Fruit fly (Drosophila melanogaster): ENCODE data around the gene Gr64d.

DNA sequence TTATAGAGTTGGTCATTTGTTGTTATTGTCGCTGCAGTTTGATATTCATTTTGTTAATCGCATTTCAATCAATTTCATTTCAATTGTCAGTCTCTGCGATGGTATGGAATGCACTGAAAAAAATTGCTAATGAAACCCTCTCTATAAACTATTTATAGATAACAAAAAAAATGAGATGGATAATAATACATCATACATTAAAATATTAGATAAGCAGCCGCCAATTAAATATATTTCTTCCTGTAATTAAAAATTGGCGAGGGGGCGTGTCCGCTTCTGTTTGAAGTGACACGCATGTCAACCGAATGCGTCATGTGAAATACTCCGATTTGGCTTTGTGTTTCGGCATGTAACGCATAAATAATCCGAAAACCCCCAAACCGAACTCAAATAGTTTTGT lies 12.6 kb downstream of the Gr64d start:
- no peak for TF ChIP-seq usp (GFP tag; optimal IDR thresholded peaks at IDR 0.05)
- TF ChIP-seq dmrt93B (GFP tag; optimal IDR thresholded peaks at IDR 0.05), result no peak
- TF ChIP-seq CrebA (GFP tag; optimal IDR thresholded peaks at IDR 0.05; ENCODE audit: borderline replicate concordance), result no peak
- no peak for TF ChIP-seq psq (GFP tag; optimal IDR thresholded peaks at IDR 0.05)
- TF ChIP-seq Hr78 (GFP tag; optimal IDR thresholded peaks at IDR 0.05), result no peak
- TF ChIP-seq foxo (GFP tag; optimal IDR thresholded peaks at IDR 0.05), result no peak
- TF ChIP-seq Jra (GFP tag; optimal IDR thresholded peaks at IDR 0.05), result no peak
- no peak for TF ChIP-seq Dfd (GFP tag; optimal IDR thresholded peaks at IDR 0.05)
- no peak for TF ChIP-seq h (GFP tag; optimal IDR thresholded peaks at IDR 0.05)
- TF ChIP-seq lola (GFP tag; optimal IDR thresholded peaks at IDR 0.05), result no peak
- TF ChIP-seq tai (GFP tag; optimal IDR thresholded peaks at IDR 0.05), result no peak
- no peak for TF ChIP-seq CG9705 (GFP tag; optimal IDR thresholded peaks at IDR 0.05)

All from whole organism, wandering third instar larva.